Fruit fly (Drosophila melanogaster): ENCODE data around the gene MICU1.

- TF ChIP-seq lola (GFP tag; optimal IDR thresholded peaks at IDR 0.05) (no peak), psq (GFP tag; optimal IDR thresholded peaks at IDR 0.05) (no peak), Hr78 (GFP tag; optimal IDR thresholded peaks at IDR 0.05) (no peak), CrebA (GFP tag; optimal IDR thresholded peaks at IDR 0.05; ENCODE audit: borderline replicate concordance) (no peak), dl (GFP tag; optimal IDR thresholded peaks at IDR 0.05; ENCODE audit: insufficient read depth in 1 of 2, partially characterized antibody in 2 of 2) (no peak), CG9705 (GFP tag; optimal IDR thresholded peaks at IDR 0.05) (no peak), HLH106 (tag; optimal IDR thresholded peaks at IDR 0.05) (no peak), h (GFP tag; optimal IDR thresholded peaks at IDR 0.05) (no peak), brk (GFP tag; optimal IDR thresholded peaks at IDR 0.05) (no peak), dsf (GFP tag; optimal IDR thresholded peaks at IDR 0.05; ENCODE audit: borderline replicate concordance) (no peak), Abd-B (GFP tag; optimal IDR thresholded peaks at IDR 0.05) (no peak)
These were observed 43.4 kb upstream of the MICU1 start for dm6 chr2L:7138516-7139061.
